Fruit fly (Drosophila melanogaster): ENCODE results near the gene yem.

The yem gene

DNA sequence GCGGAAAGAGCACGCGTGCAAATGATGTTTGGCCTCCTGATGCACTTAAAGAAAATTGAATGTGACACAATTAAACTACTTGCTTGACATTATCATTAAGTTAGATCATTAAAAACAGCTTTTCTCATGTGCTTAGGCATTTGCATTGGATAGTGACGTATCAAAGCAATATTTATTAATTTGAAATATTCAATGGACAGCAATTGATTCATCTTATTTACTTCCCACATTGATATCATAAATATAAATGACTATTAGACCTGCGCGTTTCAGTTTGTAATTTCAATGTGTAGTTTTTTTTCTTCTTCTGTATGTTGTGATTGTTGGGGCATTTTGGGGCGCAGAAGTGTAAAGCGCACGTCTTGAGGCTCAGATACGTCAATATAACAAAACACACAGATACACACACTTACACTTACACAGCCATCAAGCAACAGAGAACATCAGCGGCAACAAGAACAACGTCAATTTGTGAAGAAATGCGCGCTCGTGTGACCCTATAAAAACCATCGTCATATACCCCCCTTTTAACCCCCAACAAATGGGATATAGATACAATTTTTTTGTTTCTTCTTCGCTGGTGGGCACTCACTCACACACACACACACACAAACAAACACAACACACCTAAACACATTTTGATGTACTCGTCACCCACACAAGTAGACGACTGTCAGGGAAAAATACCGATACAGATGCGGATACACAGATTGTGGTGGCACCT, 33.6 kb downstream of the yem start (continued):
- TF ChIP-seq CG17568 (GFP tag; optimal IDR thresholded peaks at IDR 0.05) (peak; percentile 63), h (optimal IDR thresholded peaks at IDR 0.05) (no peak), CG7928 (GFP tag; optimal IDR thresholded peaks at IDR 0.05) (no peak), Jarid2 (GFP tag; optimal IDR thresholded peaks at IDR 0.05) (peak; percentile 42), Dfd (GFP tag; optimal IDR thresholded peaks at IDR 0.05) (no peak), Rfx (GFP tag; IDR thresholded peaks at IDR 0.05) (peak; percentile 63), lola (GFP tag; optimal IDR thresholded peaks at IDR 0.05) (peak in 1 of 3 experiments; percentile 70), CG30431 (GFP tag; optimal IDR thresholded peaks at IDR 0.05) (peak; percentile 57), CG1602 (GFP tag; optimal IDR thresholded peaks at IDR 0.05) (peak; percentile 47), Max (GFP tag; optimal IDR thresholded peaks at IDR 0.05) (peak; percentile 65), Dad (GFP tag; optimal IDR thresholded peaks at IDR 0.05) (peak; percentile 41), CG16863 (GFP tag; optimal IDR thresholded peaks at IDR 0.05) (peak; percentile 16), CG9876 (GFP tag; optimal IDR thresholded peaks at IDR 0.05) (no peak), sisA (GFP tag; IDR thresholded peaks at IDR 0.05) (peak; percentile 71), Lpt (GFP tag; optimal IDR thresholded peaks at IDR 0.05) (no peak), BEAF-32 (GFP tag; optimal IDR thresholded peaks at IDR 0.05) (no peak), Med (GFP tag) (peak; percentile 93), cwo (GFP tag; optimal IDR thresholded peaks at IDR 0.05) (peak; percentile 49), CG17328 (GFP tag; IDR thresholded peaks at IDR 0.05) (peak; percentile 51; the same call in 1 of the 2 replicates), phol (tag; optimal IDR thresholded peaks at IDR 0.05) (peak; percentile 86), gsb (GFP tag; IDR thresholded peaks at IDR 0.05) (no peak), luna (GFP tag; optimal IDR thresholded peaks at IDR 0.05) (no peak), CG6654 (GFP tag; optimal IDR thresholded peaks at IDR 0.05) (peak; percentile 49), her (GFP tag; optimal IDR thresholded peaks at IDR 0.05) (no peak), CG16815 (GFP tag; optimal IDR thresholded peaks at IDR 0.05) (peak; percentile 32), unpg (GFP tag; optimal IDR thresholded peaks at IDR 0.05) (peak; percentile 82), CG17361 (GFP tag; IDR thresholded peaks at IDR 0.05) (peak; percentile 81), cg (GFP tag; optimal IDR thresholded peaks at IDR 0.05) (peak; percentile 93), Xbp1 (GFP tag; optimal IDR thresholded peaks at IDR 0.05) (peak; percentile 73), CG7987 (GFP tag; optimal IDR thresholded peaks at IDR 0.05) (no peak), CG11456 (GFP tag; IDR thresholded peaks at IDR 0.05) (0 out of 3 replicates have a peak, but pooled peaks have one; percentile 48), CG10366 (GFP tag; IDR thresholded peaks at IDR 0.05) (peak; percentile 54), kah (GFP tag; optimal IDR thresholded peaks at IDR 0.05) (no peak), CG9797 (GFP tag; optimal IDR thresholded peaks at IDR 0.05) (no peak), Vsx1 (GFP tag; optimal IDR thresholded peaks at IDR 0.05) (no peak), CG10321 (GFP tag; IDR thresholded peaks at IDR 0.05) (no peak), Neu2 (GFP tag; optimal IDR thresholded peaks at IDR 0.05; ENCODE audit: borderline replicate concordance) (no peak), CG4424 (GFP tag; optimal IDR thresholded peaks at IDR 0.05) (peak; percentile 75), Kr (GFP tag; optimal IDR thresholded peaks at IDR 0.05) (no peak), Rx (GFP tag; IDR thresholded peaks at IDR 0.05) (peak; percentile 51; the same call in 1 of the 2 replicates), CG10462 (GFP tag; optimal IDR thresholded peaks at IDR 0.05) (peak; percentile 18), Ada2b (GFP tag; IDR thresholded peaks at IDR 0.05) (peak; percentile 27; the same call in 1 of the 2 replicates), yki (optimal IDR thresholded peaks at IDR 0.05) (no peak), gem (tag; optimal IDR thresholded peaks at IDR 0.05) (peak; percentile 86), sqz (GFP tag; optimal IDR thresholded peaks at IDR 0.05) (peak; percentile 32), emc (GFP tag; optimal IDR thresholded peaks at IDR 0.05) (no peak), CG43689 (GFP tag; IDR thresholded peaks at IDR 0.05) (no peak), repo (GFP tag; optimal IDR thresholded peaks at IDR 0.05) (peak; percentile 24), CG10431 (GFP tag; optimal IDR thresholded peaks at IDR 0.05) (peak; percentile 2), CG34224 (GFP tag; IDR thresholded peaks at IDR 0.05; ENCODE audit: partially characterized antibody) (no peak)

All from whole organism, embryonic.